Fruit fly (Drosophila melanogaster) ovary, adult (tissue): Measurements from ENCODE around the gene Dnaaf4.

Experiments used
- CG17801 ChIP-seq: fragments of 200-800 bp; optimal IDR thresholded peaks from 2 replicates; lab custom pipeline; 2019; ENCODE audit warnings: missing biosample characterization, mild to moderate bottlenecking, missing genetic modification characterization, moderate library complexity; ENCODE audit not compliant: partially characterized antibody

The Dnaaf4 gene

dm6 chr2L:11121614-11122013 lies at the start of gene Dnaaf4:
Dnaaf4 (minus strand) TSS chr2L:11121714.
- no peak for TF ChIP-seq CG17801 (GFP tag; lab: Kevin White, UChicago)

- TF ChIP-seq CG17801 (GFP tag; lab: Kevin White, UChicago) = no peak
Measured at dm6 chr2L:11170549-11170948, 49.0 kb upstream of the Dnaaf4 start.

dm6 chr2L:11169904-11170303 lies 48.4 kb upstream of the Dnaaf4 start:
- TF ChIP-seq CG17801 (GFP tag; lab: Kevin White, UChicago) = no peak

- no peak for TF ChIP-seq CG17801 (GFP tag; lab: Kevin White, UChicago)
Measured at dm6 chr2L:11168684-11169549, 47.4 kb upstream of the Dnaaf4 start.

- TF ChIP-seq CG17801 (GFP tag; lab: Kevin White, UChicago) = no peak
Measured at dm6 chr2L:11167997-11168396, 46.5 kb upstream of the Dnaaf4 start.

- peak; percentile 99 for TF ChIP-seq CG17801 (GFP tag; lab: Kevin White, UChicago)
Measured at dm6 chr2L:11155166-11155958, 33.8 kb upstream of the Dnaaf4 start, which contains the start of gene CG6287. CG6287 (minus strand) TSS chr2L:11155721.

- TF ChIP-seq CG17801 (GFP tag; lab: Kevin White, UChicago) = no peak
Measured at dm6 chr2L:11148969-11149368, 27.5 kb upstream of the Dnaaf4 start, which contains the start of gene Gyc32E. Gyc32E (minus strand) TSS chr2L:11149101.

- no peak for TF ChIP-seq CG17801 (GFP tag; lab: Kevin White, UChicago)
Measured at dm6 chr2L:11145317-11145716, 23.8 kb upstream of the Dnaaf4 start, which contains the start of gene CG31867. CG31867 (minus strand) TSS chr2L:11145417.

- TF ChIP-seq CG17801 (GFP tag; lab: Kevin White, UChicago) = no peak
Measured at dm6 chr2L:11136093-11136492, 14.6 kb upstream of the Dnaaf4 start, which contains the start of gene hgo. hgo (plus strand) TSS chr2L:11136393.

dm6 chr2L:11130151-11131008 lies 8.9 kb upstream of the Dnaaf4 start, which contains the start of the genes RfC38 and CG4751:
RfC38 (minus strand) TSS chr2L:11130645.
CG4751 (plus strand) TSS chr2L:11130737.
- TF ChIP-seq CG17801 (GFP tag; lab: Kevin White, UChicago) = peak; percentile 1

dm6 chr2L:11123499-11123898 lies 2.0 kb upstream of the Dnaaf4 start, which contains the start of the genes Csl4 and Nup160:
Csl4 (minus strand) TSS chr2L:11123567.
Nup160 (plus strand) TSS chr2L:11123777.
- TF ChIP-seq CG17801 (GFP tag; lab: Kevin White, UChicago) = peak; percentile 82

dm6 chr2L:11119966-11120517 lies 1.5 kb downstream of the Dnaaf4 start, which contains the start of gene CG6230:
CG6230 (minus strand) TSS chr2L:11120319.
- no peak for TF ChIP-seq CG17801 (GFP tag; lab: Kevin White, UChicago)

- no peak for TF ChIP-seq CG17801 (GFP tag; lab: Kevin White, UChicago)
Measured at dm6 chr2L:11113714-11114113, 7.8 kb downstream of the Dnaaf4 start, which contains the start of gene Gr32a. Gr32a (plus strand) TSS chr2L:11114014.
